Fruit fly (Drosophila melanogaster) whole organism, embryonic: ENCODE results near the gene CG13096.

Experiments
- Blimp-1 ChIP-seq: fragments of 200-800 bp; sonication (Bioruptor generic); optimal IDR thresholded peaks from 3 replicates; lab custom pipeline; 2018; ENCODE audit warnings: missing biosample characterization, missing genetic modification characterization, mild to moderate bottlenecking, moderate library complexity, missing genetic modification reagents
- CG12236 ChIP-seq: fragments of 200-800 bp; sonication (Bioruptor generic); optimal IDR thresholded peaks from 2 replicates; lab custom pipeline; 2016; ENCODE audit warnings: missing biosample characterization, missing genetic modification characterization
- CG12769 ChIP-seq: fragments of 200-800 bp; sonication (Bioruptor generic); optimal IDR thresholded peaks from 2 replicates; lab custom pipeline; 2019; ENCODE audit warnings: missing biosample characterization, mild to moderate bottlenecking, missing genetic modification characterization, moderate library complexity
- CG1529 ChIP-seq: fragments of 200-800 bp; sonication (Bioruptor generic); optimal IDR thresholded peaks from 3 replicates; lab custom pipeline; 2018; ENCODE audit warnings: missing biosample characterization, missing genetic modification characterization
- CG1603 ChIP-seq: fragments of 200-800 bp; sonication (Bioruptor generic); optimal IDR thresholded peaks from 2 replicates; lab custom pipeline; 2019; ENCODE audit warnings: missing biosample characterization, mild to moderate bottlenecking, missing genetic modification characterization, moderate library complexity
- CG17186 ChIP-seq: fragments of 200-800 bp; sonication (Bioruptor generic); optimal IDR thresholded peaks from 3 replicates; lab custom pipeline; 2017; ENCODE audit warnings: missing biosample characterization, missing genetic modification reagents, missing genetic modification characterization
- CG18011 ChIP-seq: fragments of 200-800 bp; sonication (Bioruptor generic); optimal IDR thresholded peaks from 2 replicates; lab custom pipeline; 2017; ENCODE audit warnings: missing biosample characterization, missing genetic modification characterization, mild to moderate bottlenecking, moderate library complexity, missing genotype
- CG18619 ChIP-seq: fragments of 200-800 bp; sonication (Bioruptor generic); optimal IDR thresholded peaks from 3 replicates; lab custom pipeline; 2017; ENCODE audit warnings: missing biosample characterization, mild to moderate bottlenecking, missing genetic modification characterization
- CG2129 ChIP-seq: fragments of 200-800 bp; sonication (Bioruptor generic); IDR thresholded peaks from 2 replicates; pipeline ENCODE4 v1.3.6; 2022; ENCODE audit warnings: missing biosample characterization, missing genetic modification characterization; ENCODE audit not compliant: partially characterized antibody
- CG2889 ChIP-seq: fragments of 200-800 bp; sonication (Bioruptor generic); IDR thresholded peaks from 3 replicates; pipeline ENCODE4 v1.3.6; 2022; ENCODE audit warnings: missing biosample characterization, missing genetic modification characterization
- CG30403 ChIP-seq: fragments of 200-800 bp; sonication (Bioruptor generic); optimal IDR thresholded peaks from 3 replicates; lab custom pipeline; 2016; ENCODE audit warnings: missing biosample characterization, missing genetic modification characterization
- CG30431 ChIP-seq: fragments of 200-800 bp; sonication (Bioruptor generic); optimal IDR thresholded peaks from 2 replicates; lab custom pipeline; 2017; ENCODE audit warnings: missing biosample characterization, missing genetic modification characterization
- CG31388 ChIP-seq: fragments of 200-800 bp; sonication (Bioruptor generic); optimal IDR thresholded peaks from 2 replicates; lab custom pipeline; 2016; ENCODE audit warnings: missing biosample characterization, missing genetic modification characterization
- CG32772 ChIP-seq: fragments of 200-800 bp; sonication (Bioruptor generic); IDR thresholded peaks from 2 replicates; pipeline ENCODE4 v1.3.6; 2022; ENCODE audit warnings: missing biosample characterization, missing genetic modification characterization
- CG3281 ChIP-seq: fragments of 200-800 bp; sonication (Bioruptor generic); optimal IDR thresholded peaks from 3 replicates; lab custom pipeline; 2017; ENCODE audit warnings: missing biosample characterization, mild to moderate bottlenecking, missing genetic modification characterization
- CG4328 ChIP-seq: fragments of 200-800 bp; sonication (Bioruptor generic); optimal IDR thresholded peaks from 3 replicates; lab custom pipeline; 2017; ENCODE audit warnings: missing biosample characterization, missing genetic modification reagents, missing genetic modification characterization
- CG43689 ChIP-seq: fragments of 200-800 bp; sonication (Bioruptor generic); IDR thresholded peaks from 2 replicates; pipeline ENCODE4 v1.3.6; 2022; ENCODE audit warnings: missing biosample characterization, missing genetic modification characterization
- CG4820 ChIP-seq: fragments of 200-800 bp; sonication (Bioruptor generic); optimal IDR thresholded peaks from 3 replicates; lab custom pipeline; 2016; ENCODE audit warnings: missing biosample characterization, missing genetic modification characterization
- CG4854 ChIP-seq: fragments of 200-800 bp; sonication (Bioruptor generic); optimal IDR thresholded peaks from 2 replicates; lab custom pipeline; 2016; ENCODE audit warnings: missing biosample characterization, missing genetic modification characterization, inconsistent platforms
- CG6765 ChIP-seq: fragments of 200-800 bp; sonication (Bioruptor generic); optimal IDR thresholded peaks from 3 replicates; lab custom pipeline; 2017; ENCODE audit warnings: missing biosample characterization, mild to moderate bottlenecking, missing genetic modification characterization
- CG8924 ChIP-seq: fragments of 200-800 bp; optimal IDR thresholded peaks from 3 replicates; lab custom pipeline; 2019; ENCODE audit warnings: missing biosample characterization, mild to moderate bottlenecking, missing genetic modification characterization, moderate library complexity
- CG9817 ChIP-seq: fragments of 200-800 bp; sonication (Bioruptor generic); optimal IDR thresholded peaks from 2 replicates; lab custom pipeline; 2018; ENCODE audit warnings: missing biosample characterization, mild to moderate bottlenecking, missing genetic modification characterization, moderate library complexity
- CHES-1-like ChIP-seq: fragments of 200-800 bp; sonication (Bioruptor generic); optimal IDR thresholded peaks from 2 replicates; lab custom pipeline; 2016; ENCODE audit warnings: missing biosample characterization, missing genetic modification characterization
- D ChIP-seq, 2 experiments: fragments of 200-800 bp in 1 of 2; fragments of >200 bp in 1 of 2; sonication (Bioruptor generic) in 1 of 2; optimal IDR thresholded peaks; 2 replicates in 1 of 2; 3 replicates in 1 of 2; lab custom pipeline; 2017; ENCODE audit warnings: mild to moderate bottlenecking in 1 of 2, missing biosample characterization in 1 of 2, missing genetic modification characterization in 1 of 2, missing genetic modification reagents in 1 of 2
- Dfd ChIP-seq, 2 experiments: fragments of >200 bp; optimal IDR thresholded peaks; 2 replicates each; lab custom pipeline; 2017; ENCODE audit warnings: missing biosample characterization in 2 of 2, missing genetic modification characterization in 2 of 2
- Dll ChIP-seq: fragments of 200-800 bp; sonication (Bioruptor generic); IDR thresholded peaks from 4 replicates; pipeline ENCODE4 v1.3.6; 2022; ENCODE audit warnings: missing biosample characterization, missing genetic modification characterization; ENCODE audit not compliant: partially characterized antibody
- Drgx ChIP-seq: fragments of 200-800 bp; sonication (Bioruptor generic); IDR thresholded peaks from 2 replicates; pipeline ENCODE4 v1.3.6; 2022; ENCODE audit warnings: missing biosample characterization, missing genetic modification characterization
- HLH54F ChIP-seq: fragments of 200-800 bp; sonication (Bioruptor generic); optimal IDR thresholded peaks from 3 replicates; lab custom pipeline; 2016; ENCODE audit warnings: missing biosample characterization, missing genetic modification characterization
- HmgD ChIP-seq: fragments of 200-800 bp; sonication (Bioruptor generic); optimal IDR thresholded peaks from 3 replicates; lab custom pipeline; 2016; ENCODE audit warnings: missing biosample characterization, missing genetic modification characterization
- Jarid2 ChIP-seq: fragments of 200-800 bp; sonication (Bioruptor generic); optimal IDR thresholded peaks from 3 replicates; lab custom pipeline; 2017; ENCODE audit warnings: mild to moderate bottlenecking, missing biosample characterization, missing genetic modification reagents, missing genetic modification characterization
- Ptx1 ChIP-seq: fragments of 200-800 bp; sonication (Bioruptor generic); IDR thresholded peaks from 2 replicates; pipeline ENCODE4 v1.3.6; 2022; ENCODE audit warnings: missing biosample characterization, missing genetic modification characterization
- TFAM ChIP-seq: fragments of 200-800 bp; sonication (Bioruptor generic); optimal IDR thresholded peaks from 2 replicates; lab custom pipeline; 2017; ENCODE audit warnings: missing biosample characterization, missing genetic modification characterization, inconsistent platforms
- Tbp ChIP-seq: fragments of >200 bp; optimal IDR thresholded peaks from 2 replicates; lab custom pipeline; 2018; ENCODE audit warnings: missing biosample characterization, missing genetic modification characterization
- Vsx1 ChIP-seq: fragments of 200-800 bp; sonication (Bioruptor generic); optimal IDR thresholded peaks from 2 replicates; lab custom pipeline; 2017; ENCODE audit warnings: missing biosample characterization, mild to moderate bottlenecking, missing genetic modification characterization, missing genetic modification reagents
- Xrp1 ChIP-seq: fragments of 200-800 bp; sonication (Bioruptor generic); IDR thresholded peaks from 2 replicates; pipeline ENCODE4 v1.3.6; 2022; ENCODE audit warnings: missing biosample characterization, missing genetic modification characterization
- YL-1 ChIP-seq: fragments of 200-800 bp; sonication (Bioruptor generic); optimal IDR thresholded peaks from 3 replicates; lab custom pipeline; 2017; ENCODE audit warnings: missing biosample characterization, mild to moderate bottlenecking, missing genetic modification characterization
- ems ChIP-seq: fragments of 200-800 bp; sonication (Bioruptor generic); optimal IDR thresholded peaks from 3 replicates; lab custom pipeline; 2016; ENCODE audit warnings: missing biosample characterization, missing genetic modification characterization
- fd96Cb ChIP-seq: fragments of 200-800 bp; sonication (Bioruptor generic); optimal IDR thresholded peaks from 2 replicates; lab custom pipeline; 2018; ENCODE audit warnings: missing biosample characterization, mild to moderate bottlenecking, missing genetic modification characterization, moderate library complexity
- fru ChIP-seq: fragments of >200 bp; optimal IDR thresholded peaks from 2 replicates; lab custom pipeline; 2017
- hkb ChIP-seq, 2 experiments: fragments of 200-800 bp in 1 of 2; fragments of >200 bp in 1 of 2; sonication (Bioruptor generic) in 1 of 2; IDR thresholded peaks in 1 of 2; optimal IDR thresholded peaks in 1 of 2; 2 replicates each; pipeline versions ENCODE4 v1.3.6 to Lab custom; 2017 to 2022; ENCODE audit warnings: missing biosample characterization in 1 of 2, missing genetic modification characterization in 1 of 2
- jing ChIP-seq: fragments of 200-800 bp; sonication (Bioruptor generic); optimal IDR thresholded peaks from 2 replicates; lab custom pipeline; 2018; ENCODE audit warnings: missing biosample characterization, mild to moderate bottlenecking, missing genetic modification characterization
- luna ChIP-seq: fragments of 200-800 bp; sonication (Bioruptor generic); optimal IDR thresholded peaks from 2 replicates; lab custom pipeline; 2016; ENCODE audit warnings: missing biosample characterization, missing genetic modification characterization
- pan ChIP-seq, 4 experiments: fragments of >200 bp in 3 of 4; fragments of 200-800 bp in 1 of 4; sonication (Bioruptor generic) in 1 of 4; optimal IDR thresholded peaks in 3 of 4; IDR thresholded peaks in 1 of 4; 2 replicates each; pipeline versions ENCODE4 v1.3.6 to Lab custom; 2017 to 2022; ENCODE audit warnings: missing biosample characterization in 2 of 4, missing genetic modification characterization in 2 of 4, mixed read lengths in 1 of 4
- pfk ChIP-seq: fragments of 200-800 bp; sonication (Bioruptor generic); optimal IDR thresholded peaks from 2 replicates; lab custom pipeline; 2018; ENCODE audit warnings: missing biosample characterization, mild to moderate bottlenecking, missing genetic modification characterization, moderate library complexity
- run ChIP-seq: fragments of 200-800 bp; sonication (Bioruptor generic); optimal IDR thresholded peaks from 3 replicates; lab custom pipeline; 2018; ENCODE audit warnings: missing biosample characterization, mild to moderate bottlenecking, missing genetic modification characterization
- sim ChIP-seq: fragments of 200-800 bp; sonication (Bioruptor generic); IDR thresholded peaks from 2 replicates; pipeline ENCODE4 v1.3.6; 2022; ENCODE audit warnings: missing biosample characterization, missing genetic modification characterization
- ssp ChIP-seq: fragments of 200-800 bp; sonication (Bioruptor generic); IDR thresholded peaks from 2 replicates; pipeline ENCODE4 v1.3.6; 2022; ENCODE audit warnings: missing biosample characterization, missing genetic modification characterization
- usp ChIP-seq: fragments of >200 bp; optimal IDR thresholded peaks from 2 replicates; lab custom pipeline; 2017; ENCODE audit warnings: missing biosample characterization, missing genetic modification characterization
- wek ChIP-seq: fragments of 200-800 bp; sonication (Bioruptor generic); optimal IDR thresholded peaks from 3 replicates; lab custom pipeline; 2018; ENCODE audit warnings: missing biosample characterization, mild to moderate bottlenecking, missing genetic modification characterization, moderate library complexity
- zfh2 ChIP-seq: fragments of 200-800 bp; sonication (Bioruptor generic); optimal IDR thresholded peaks from 2 replicates; lab custom pipeline; 2016; ENCODE audit warnings: missing biosample characterization, missing genetic modification characterization

CG13096 gene

dm6 chr2L:8514748-8515147, 3.1 kb upstream of the CG13096 start, which contains the start of the genes CG13097 and PIG-U (continued):
- TF ChIP-seq Dll (GFP tag; lab: Robert Waterston, UW): peak; percentile 98
- TF ChIP-seq CG2889: 0 out of 3 replicates have a peak, but pooled peaks have one; percentile 45
- peak; percentile 97 for TF ChIP-seq CG2129
- TF ChIP-seq CG32772: peak; percentile 78
- TF ChIP-seq CG3281 (GFP tag; lab: Kevin White, UChicago): peak; percentile 77
- TF ChIP-seq hkb (optimal IDR thresholded peaks at IDR 0.05; lab: Kevin White, UChicago): no peak
- TF ChIP-seq hkb (GFP tag; IDR thresholded peaks at IDR 0.05; lab: Robert Waterston, UW): peak; percentile 75
- no peak for TF ChIP-seq CG43689 (GFP tag; lab: Robert Waterston, UW)
- TF ChIP-seq CG17186 (GFP tag; lab: Kevin White, UChicago): peak; percentile 26
- TF ChIP-seq ssp (GFP tag; lab: Robert Waterston, UW): peak; percentile 74
- TF ChIP-seq CG1529 (GFP tag; lab: Kevin White, UChicago): peak; percentile 46
- peak; percentile 72 for TF ChIP-seq CG4820 (GFP tag; lab: Kevin White, UChicago)
- TF ChIP-seq CG1603: peak; percentile 18
- peak; percentile 88 for TF ChIP-seq ems (GFP tag; lab: Kevin White, UChicago)
- peak; percentile 85 for TF ChIP-seq zfh2
- peak; percentile 70 for TF ChIP-seq YL-1 (GFP tag; lab: Kevin White, UChicago)
- peak; percentile 84 for TF ChIP-seq CG9817 (tag; lab: Kevin White, UChicago)
- TF ChIP-seq fru (lab: Kevin White, UChicago): no peak
- peak; percentile 78 for TF ChIP-seq CG4328 (GFP tag; lab: Kevin White, UChicago)
- TF ChIP-seq CG31388 (GFP tag; lab: Kevin White, UChicago): peak; percentile 49
- no peak for TF ChIP-seq D (optimal IDR thresholded peaks at IDR 0.05; lab: Kevin White, UChicago)
- TF ChIP-seq D (GFP tag; optimal IDR thresholded peaks at IDR 0.05; lab: Kevin White, UChicago): no peak
- TF ChIP-seq jing (GFP tag; lab: Kevin White, UChicago): no peak
- peak; percentile 53 for TF ChIP-seq fd96Cb (tag; lab: Kevin White, UChicago)
- TF ChIP-seq Ptx1 (GFP tag; lab: Robert Waterston, UW): peak; percentile 88
- TF ChIP-seq CG18011 (GFP tag; lab: Kevin White, UChicago): peak; percentile 72
- peak; percentile 24 for TF ChIP-seq run (tag; lab: Kevin White, UChicago)
- no peak for TF ChIP-seq luna (GFP tag; lab: Kevin White, UChicago)
- peak; percentile 81 for TF ChIP-seq Xrp1
- no peak for TF ChIP-seq usp (GFP tag; lab: Kevin White, UChicago)
- no peak for TF ChIP-seq Jarid2 (GFP tag; lab: Kevin White, UChicago)
- no peak for TF ChIP-seq Dfd (GFP tag; optimal IDR thresholded peaks at IDR 0.05; lab: Kevin White, UChicago)
- TF ChIP-seq CG8924 (tag; lab: Kevin White, UChicago): peak; percentile 69
- no peak for TF ChIP-seq Tbp
- TF ChIP-seq CG4854: peak; percentile 81
- TF ChIP-seq HLH54F: peak; percentile 78
- TF ChIP-seq wek (GFP tag; lab: Kevin White, UChicago): no peak
- peak; percentile 57 for TF ChIP-seq CG6765 (GFP tag; lab: Kevin White, UChicago)
- TF ChIP-seq pan (optimal IDR thresholded peaks at IDR 0.05; lab: Kevin White, UChicago): no peak
- peak in 1 of 2 experiments; percentile 84 for TF ChIP-seq pan (GFP tag; optimal IDR thresholded peaks at IDR 0.05 in 1 of 2, IDR thresholded peaks at IDR 0.05 in 1 of 2)
- TF ChIP-seq CG12769 (tag; lab: Kevin White, UChicago): peak; percentile 24
- TF ChIP-seq Blimp-1 (GFP tag; lab: Kevin White, UChicago): no peak
- TF ChIP-seq Drgx (GFP tag; lab: Robert Waterston, UW): peak; percentile 68; the same call in 1 of the 2 replicates
- peak; percentile 81 for TF ChIP-seq CHES-1-like (GFP tag; lab: Kevin White, UChicago)
- TF ChIP-seq CG30403 (GFP tag; lab: Kevin White, UChicago): peak; percentile 92
- TF ChIP-seq sim (GFP tag; lab: Robert Waterston, UW): no peak
- peak; percentile 69 for TF ChIP-seq Vsx1 (GFP tag; lab: Kevin White, UChicago)
- TF ChIP-seq CG12236: peak; percentile 21
- TF ChIP-seq pfk (GFP tag; lab: Kevin White, UChicago): peak; percentile 8
- TF ChIP-seq CG18619 (GFP tag; lab: Kevin White, UChicago): peak; percentile 46
- no peak for TF ChIP-seq HmgD (GFP tag; lab: Kevin White, UChicago)
- no peak for TF ChIP-seq CG30431 (GFP tag; lab: Kevin White, UChicago)
- no peak for TF ChIP-seq TFAM (GFP tag; lab: Kevin White, UChicago)
